Worm (Caenorhabditis elegans) whole organism, L4 larva: ENCODE results near the gene F21C10.9.

ENCODE experiments used
- aha-1 ChIP-seq: fragments of 150-350 bp; peaks from one replicate; lab custom pipeline; 2014; ENCODE audit warnings: missing biosample characterization, missing genetic modification characterization
- mep-1 ChIP-seq: fragments of 150-350 bp; sonication (generic microtip); optimal IDR thresholded peaks from 3 replicates; lab custom pipeline; 2014; ENCODE audit warnings: missing biosample characterization, missing genetic modification characterization
- mes-2 ChIP-seq: sonication (generic microtip); optimal IDR thresholded peaks from 2 replicates; lab custom pipeline; 2016; ENCODE audit warnings: missing genotype, mild to moderate bottlenecking, missing genetic modification characterization, missing compliant biosample characterization; ENCODE audit not compliant: poor library complexity, severe bottlenecking
- mxl-3 ChIP-seq: fragments of 200-800 bp; sonication (Bioruptor generic); optimal IDR thresholded peaks from 2 replicates; lab custom pipeline; 2018; ENCODE audit warnings: mild to moderate bottlenecking, missing genetic modification characterization, missing compliant biosample characterization

DNA sequence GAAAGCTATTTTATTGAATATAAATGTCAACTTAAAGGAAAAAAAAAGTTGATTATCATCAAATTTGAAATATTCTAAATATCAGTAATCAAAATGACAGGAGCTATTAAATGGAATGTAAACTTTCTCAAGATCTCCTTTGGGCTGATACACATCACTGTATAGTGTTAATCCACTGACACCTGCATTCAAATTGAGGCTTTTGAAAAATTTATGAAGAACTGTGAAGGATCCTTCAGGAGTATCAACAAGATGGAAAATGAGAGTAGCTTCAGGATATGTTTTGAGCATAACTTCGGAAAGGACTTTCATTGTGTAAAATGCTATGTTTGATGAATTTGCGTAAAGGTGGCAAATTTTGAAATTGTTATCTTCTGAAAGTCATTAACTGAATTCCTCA lies 1.3 kb downstream of the F21C10.9 start:
- TF ChIP-seq aha-1 (tag; lab: Kevin White, UChicago): peak; percentile 24
- TF ChIP-seq mxl-3 (GFP tag; lab: Kevin White, UChicago): no peak
- peak; percentile 0 for TF ChIP-seq mep-1 (tag; lab: Kevin White, UChicago)
- TF ChIP-seq mes-2 (tag; lab: Kevin White, UChicago): no peak
